Worm (Caenorhabditis elegans) whole organism, L2 larva: Measurements from ENCODE around the gene F54B8.1.
"Not testable (repeated sequence)": the region's sequence is repeated elsewhere in the genome, so short reads cannot be mapped to it uniquely, and the experiment has no call there.

Source experiments
- R02D3.7 ChIP-seq: fragments of 150-350 bp; optimal IDR thresholded peaks from 2 replicates; lab custom pipeline; 2014; ENCODE audit warnings: missing biosample characterization, missing genetic modification characterization
- Y55F3AM.14 ChIP-seq: fragments of 200-800 bp; sonication (Bioruptor generic); optimal IDR thresholded peaks from 2 replicates; lab custom pipeline; 2018; ENCODE audit warnings: mild to moderate bottlenecking, missing genetic modification characterization, missing compliant biosample characterization
- ama-1 ChIP-seq: fragments of 150-350 bp; optimal IDR thresholded peaks from 2 replicates; lab custom pipeline; 2018; ENCODE audit warnings: inconsistent platforms
- ceh-82 ChIP-seq: fragments of 150-350 bp; optimal IDR thresholded peaks from 2 replicates; lab custom pipeline; 2014; ENCODE audit warnings: missing biosample characterization, missing genetic modification characterization
- crh-2 ChIP-seq: sonication (generic microtip); optimal IDR thresholded peaks from 2 replicates; lab custom pipeline; 2017; ENCODE audit warnings: missing biosample characterization, missing genetic modification characterization
- nhr-11 ChIP-seq: fragments of 150-350 bp; optimal IDR thresholded peaks from 2 replicates; lab custom pipeline; 2014; ENCODE audit warnings: missing biosample characterization, missing genetic modification characterization
- nhr-129 ChIP-seq: fragments of 150-350 bp; optimal IDR thresholded peaks from 2 replicates; lab custom pipeline; 2014; ENCODE audit warnings: missing biosample characterization, missing genetic modification characterization
- nhr-23 ChIP-seq: fragments of 150-350 bp; optimal IDR thresholded peaks from 2 replicates; lab custom pipeline; 2014; ENCODE audit warnings: missing biosample characterization, missing genetic modification reagents, missing genetic modification characterization
- nhr-25 ChIP-seq: fragments of 150-350 bp; sonication (generic microtip); optimal IDR thresholded peaks from 3 replicates; lab custom pipeline; 2014; ENCODE audit warnings: missing biosample characterization, missing genetic modification characterization
- sma-3 ChIP-seq: sonication (generic microtip); optimal IDR thresholded peaks from 2 replicates; lab custom pipeline; 2016; ENCODE audit warnings: missing genetic modification reagents, missing genetic modification characterization, missing compliant biosample characterization
- sma-9 ChIP-seq, 2 experiments: fragments of 150-350 bp in 1 of 2; sonication (generic microtip) in 1 of 2; optimal IDR thresholded peaks; 2 replicates each; lab custom pipeline; 2014 to 2016; ENCODE audit warnings: missing genetic modification characterization in 2 of 2, mild to moderate bottlenecking in 1 of 2, missing biosample characterization in 1 of 2, missing compliant biosample characterization in 1 of 2, missing genetic modification reagents in 1 of 2, moderate library complexity in 1 of 2
- ztf-11 ChIP-seq: sonication (generic microtip); optimal IDR thresholded peaks from 2 replicates; lab custom pipeline; 2017; ENCODE audit warnings: missing biosample characterization, missing genetic modification characterization

The F54B8.1 gene

DNA sequence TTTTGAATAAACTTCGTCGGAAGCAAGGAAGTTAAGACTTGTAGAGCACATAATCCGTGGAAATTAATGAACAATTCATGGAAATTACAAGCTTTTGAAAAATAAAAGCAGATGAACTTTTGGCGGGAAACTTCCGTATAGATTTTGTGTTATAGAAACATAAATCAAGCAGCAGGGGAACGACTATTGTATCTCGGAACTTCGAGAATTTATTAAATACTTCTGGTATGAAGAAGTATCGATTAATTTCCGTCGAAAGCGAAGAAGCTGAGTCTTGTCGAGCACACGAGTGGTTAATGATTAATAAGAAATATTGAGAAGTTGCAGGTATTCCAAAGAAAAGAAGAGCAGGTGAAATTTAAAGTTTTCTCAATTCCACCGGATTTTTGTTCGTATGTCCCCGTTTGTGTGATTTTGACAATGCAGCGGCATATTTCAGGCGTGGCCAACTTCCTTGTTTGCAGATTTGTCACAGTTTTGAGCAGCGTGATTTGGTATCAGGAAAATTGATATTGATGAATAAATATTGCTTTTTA, 39.8 kb downstream of the F54B8.1 start, which contains the start of gene srh-147:
TSS of gene srh-147 (minus strand) at position 51 of the 536 bp plus-strand sequence.
- not testable (repeated sequence) for TF ChIP-seq ztf-11, nhr-23, nhr-11 (tag; lab: Kevin White, UChicago)

DNA sequence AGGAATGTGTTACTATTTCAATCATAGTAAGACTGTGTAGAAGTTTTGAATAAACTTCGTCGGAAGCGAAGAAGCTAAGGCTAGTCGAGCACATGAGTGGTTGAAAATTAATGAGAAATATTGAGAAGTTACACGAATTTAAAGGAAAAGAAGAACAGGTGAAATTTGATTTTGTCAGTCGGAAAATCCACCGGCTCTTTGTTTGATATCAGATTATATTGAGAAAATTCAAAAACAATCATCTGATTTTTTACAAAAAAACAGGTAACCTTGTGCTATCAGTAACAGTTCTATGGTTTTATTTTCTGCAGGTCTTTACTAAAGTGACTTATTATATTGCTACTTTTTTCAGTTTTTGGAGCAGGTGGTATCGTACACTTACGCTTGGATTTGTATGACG, 47.7 kb downstream of the F54B8.1 start, which contains the start of gene srh-148:
TSS of gene srh-148 (minus strand) at position 101 of the 400 bp plus-strand sequence.
- no peak for TF ChIP-seq ztf-11 (tag; lab: Kevin White, UChicago)
- TF ChIP-seq nhr-25, result no peak
- TF ChIP-seq sma-3 (GFP tag; lab: Kevin White, UChicago), result no peak
- no peak for TF ChIP-seq nhr-11 (tag; lab: Kevin White, UChicago)
- TF ChIP-seq nhr-129 (tag; lab: Kevin White, UChicago), result no peak
- TF ChIP-seq ama-1 (lab: Kevin White, UChicago), result no peak
- TF ChIP-seq Y55F3AM.14 (GFP tag; lab: Kevin White, UChicago), result no peak
- no peak for TF ChIP-seq sma-9 (GFP tag; optimal IDR thresholded peaks at IDR 0.05; lab: Kevin White, UChicago)
- no peak for TF ChIP-seq sma-9 (tag; optimal IDR thresholded peaks at IDR 0.05; lab: Kevin White, UChicago)
- TF ChIP-seq R02D3.7 (tag; lab: Kevin White, UChicago), result no peak
- no peak for TF ChIP-seq crh-2 (tag; lab: Kevin White, UChicago)
- no peak for TF ChIP-seq ceh-82 (tag; lab: Kevin White, UChicago)
